Worm (Caenorhabditis elegans) whole organism, L1 larva: ENCODE measurements around the gene ZC155.2.

Source experiments
- C04F5.9 ChIP-seq: sonication (generic microtip); optimal IDR thresholded peaks from 2 replicates; lab custom pipeline; 2016; ENCODE audit warnings: missing genetic modification characterization, missing compliant biosample characterization
- C16A3.4 ChIP-seq: fragments of 150-350 bp; optimal IDR thresholded peaks from 2 replicates; lab custom pipeline; 2014; ENCODE audit warnings: missing biosample characterization, missing genetic modification characterization
- C34B4.2 ChIP-seq: sonication (generic microtip); optimal IDR thresholded peaks from 2 replicates; lab custom pipeline; 2017; ENCODE audit warnings: mild to moderate bottlenecking, missing genetic modification characterization, missing compliant biosample characterization
- F16B12.6 ChIP-seq: fragments of 150-350 bp; optimal IDR thresholded peaks from 2 replicates; lab custom pipeline; 2014; ENCODE audit warnings: missing biosample characterization, missing genetic modification characterization
- Y116A8C.19 ChIP-seq: sonication (generic microtip); optimal IDR thresholded peaks from 2 replicates; lab custom pipeline; 2016; ENCODE audit warnings: missing compliant biosample characterization, missing genetic modification characterization, borderline replicate concordance
- aha-1 ChIP-seq: fragments of 150-350 bp; optimal IDR thresholded peaks from 2 replicates; lab custom pipeline; 2014; ENCODE audit warnings: missing biosample characterization, missing genetic modification characterization
- alr-1 ChIP-seq: fragments of 200-800 bp; sonication (Bioruptor generic); optimal IDR thresholded peaks from 2 replicates; lab custom pipeline; 2018; ENCODE audit warnings: borderline replicate concordance, mild to moderate bottlenecking, missing genetic modification characterization, missing compliant biosample characterization
- aly-2 ChIP-seq: fragments of 150-350 bp; optimal IDR thresholded peaks from 2 replicates; lab custom pipeline; 2014; ENCODE audit warnings: missing biosample characterization, missing genetic modification characterization
- blmp-1 ChIP-seq: fragments of 150-350 bp; optimal IDR thresholded peaks from 2 replicates; lab custom pipeline; 2014; ENCODE audit warnings: missing biosample characterization, missing genetic modification characterization
- ceh-88 ChIP-seq: fragments of 200-800 bp; sonication (Bioruptor generic); IDR thresholded peaks from 2 replicates; pipeline ENCODE4 v1.3.6; 2022; ENCODE audit warnings: missing genetic modification characterization, missing compliant biosample characterization
- ceh-90 ChIP-seq: sonication (generic microtip); optimal IDR thresholded peaks from 2 replicates; lab custom pipeline; 2016; ENCODE audit warnings: missing genetic modification characterization, missing compliant biosample characterization
- ces-1 ChIP-seq: fragments of 150-350 bp; optimal IDR thresholded peaks from 2 replicates; lab custom pipeline; 2014; ENCODE audit warnings: missing biosample characterization, missing genetic modification reagents, missing genetic modification characterization
- efl-3 ChIP-seq: fragments of 200-800 bp; sonication (Bioruptor generic); optimal IDR thresholded peaks from 2 replicates; lab custom pipeline; 2018; ENCODE audit warnings: mild to moderate bottlenecking, missing genetic modification characterization, missing compliant biosample characterization
- egl-27 ChIP-seq, 2 experiments: fragments of 150-350 bp in 1 of 2; sonication (generic microtip); optimal IDR thresholded peaks; 3 replicates each; lab custom pipeline; 2017 to 2018; ENCODE audit warnings: missing biosample characterization in 2 of 2, missing genetic modification characterization in 2 of 2, missing genetic modification reagents in 2 of 2
- elt-2 ChIP-seq: sonication (generic microtip); optimal IDR thresholded peaks from 2 replicates; lab custom pipeline; 2016; ENCODE audit warnings: missing genetic modification characterization, mild to moderate bottlenecking, inconsistent platforms, missing compliant biosample characterization, missing genetic modification reagents
- elt-3 ChIP-seq, 6 experiments: fragments of 150-350 bp in 1 of 6; sonication (generic microtip); optimal IDR thresholded peaks; 2 replicates each; lab custom pipeline; 2017 to 2018; ENCODE audit warnings: missing biosample characterization in 6 of 6, missing genetic modification characterization in 6 of 6, inconsistent platforms in 1 of 6
- ets-5 ChIP-seq: fragments of 200-800 bp; sonication (Bioruptor generic); IDR thresholded peaks from 2 replicates; pipeline ENCODE4 v1.3.6; 2022; ENCODE audit warnings: missing genetic modification characterization, missing compliant biosample characterization
- fkh-10 ChIP-seq: sonication (generic microtip); optimal IDR thresholded peaks from 2 replicates; lab custom pipeline; 2017; ENCODE audit warnings: missing biosample characterization, missing genetic modification reagents, missing genetic modification characterization
- fkh-4 ChIP-seq: sonication (generic microtip); optimal IDR thresholded peaks from 2 replicates; lab custom pipeline; 2016; ENCODE audit warnings: missing compliant biosample characterization, missing genetic modification characterization, borderline replicate concordance
- fos-1 ChIP-seq: fragments of 150-350 bp; optimal IDR thresholded peaks from 2 replicates; lab custom pipeline; 2014; ENCODE audit warnings: missing biosample characterization, missing genetic modification characterization
- hlh-4 ChIP-seq: sonication (generic microtip); optimal IDR thresholded peaks from 2 replicates; lab custom pipeline; 2016; ENCODE audit warnings: mild to moderate bottlenecking, missing genetic modification characterization, missing compliant biosample characterization
- isw-1 ChIP-seq: fragments of 200-800 bp; sonication (Bioruptor generic); IDR thresholded peaks from 2 replicates; pipeline ENCODE4 v1.3.6; 2022; ENCODE audit warnings: missing genetic modification characterization, missing compliant biosample characterization
- jun-1 ChIP-seq: fragments of 150-350 bp; optimal IDR thresholded peaks from 2 replicates; lab custom pipeline; 2014; ENCODE audit warnings: missing biosample characterization, missing genetic modification reagents, missing genetic modification characterization
- lin-15B ChIP-seq: fragments of 150-350 bp; sonication (generic microtip); optimal IDR thresholded peaks from 3 replicates; lab custom pipeline; 2014; ENCODE audit warnings: missing biosample characterization, missing genetic modification characterization
- lir-3 ChIP-seq: sonication (generic microtip); optimal IDR thresholded peaks from 2 replicates; lab custom pipeline; 2016; ENCODE audit warnings: mild to moderate bottlenecking, missing genetic modification characterization, moderate library complexity, missing compliant biosample characterization; ENCODE audit not compliant: poor library complexity
- lsy-2 ChIP-seq, 2 experiments: fragments of 150-350 bp; optimal IDR thresholded peaks; 2 replicates each; lab custom pipeline; 2014; ENCODE audit warnings: missing biosample characterization in 2 of 2, missing genetic modification characterization in 2 of 2
- mab-9 ChIP-seq: fragments of 200-800 bp; sonication (Bioruptor generic); IDR thresholded peaks from 2 replicates; pipeline ENCODE4 v1.3.6; 2022; ENCODE audit warnings: missing genetic modification reagents, missing genetic modification characterization, missing compliant biosample characterization
- mdl-1 ChIP-seq, 2 experiments: fragments of 150-350 bp; optimal IDR thresholded peaks; 2 replicates each; lab custom pipeline; 2014 to 2017; ENCODE audit warnings: missing biosample characterization in 2 of 2, missing genetic modification characterization in 2 of 2, inconsistent platforms in 1 of 2
- mef-2 ChIP-seq: fragments of 150-350 bp; optimal IDR thresholded peaks from 2 replicates; lab custom pipeline; 2014; ENCODE audit warnings: missing biosample characterization, missing genetic modification characterization
- mep-1 ChIP-seq: fragments of 150-350 bp; optimal IDR thresholded peaks from 2 replicates; lab custom pipeline; 2014; ENCODE audit warnings: missing biosample characterization, missing genetic modification characterization
- nhr-12 ChIP-seq: sonication (generic microtip); optimal IDR thresholded peaks from 2 replicates; lab custom pipeline; 2017; ENCODE audit warnings: missing biosample characterization, missing genetic modification characterization
- nhr-19 ChIP-seq: fragments of 200-800 bp; sonication (Bioruptor generic); conservative IDR thresholded peaks from 2 replicates; pipeline ENCODE4 v1.3.6; 2022; ENCODE audit warnings: missing genetic modification characterization, missing compliant biosample characterization
- nhr-47 ChIP-seq: sonication (generic microtip); optimal IDR thresholded peaks from 2 replicates; lab custom pipeline; 2016; ENCODE audit warnings: mild to moderate bottlenecking, missing genetic modification characterization, moderate library complexity, missing compliant biosample characterization
- nhr-90 ChIP-seq: sonication (generic microtip); optimal IDR thresholded peaks from 2 replicates; lab custom pipeline; 2016; ENCODE audit warnings: mild to moderate bottlenecking, missing genetic modification characterization, missing compliant biosample characterization; ENCODE audit not compliant: poor library complexity
- pag-3 ChIP-seq: sonication (generic microtip); optimal IDR thresholded peaks from 2 replicates; lab custom pipeline; 2017; ENCODE audit warnings: missing genetic modification characterization, mild to moderate bottlenecking, missing compliant biosample characterization, antibody characterized with exemption, borderline replicate concordance; ENCODE audit not compliant: insufficient read depth
- pax-3 ChIP-seq: fragments of 200-800 bp; sonication (Bioruptor generic); optimal IDR thresholded peaks from 2 replicates; lab custom pipeline; 2018; ENCODE audit warnings: mild to moderate bottlenecking, missing genetic modification characterization, moderate library complexity, missing compliant biosample characterization
- snu-23 ChIP-seq: sonication (generic microtip); optimal IDR thresholded peaks from 2 replicates; lab custom pipeline; 2016; ENCODE audit warnings: missing genetic modification characterization, missing compliant biosample characterization
- sox-4 ChIP-seq: sonication (generic microtip); optimal IDR thresholded peaks from 2 replicates; lab custom pipeline; 2016; ENCODE audit warnings: missing genetic modification characterization, missing compliant biosample characterization
- sptf-1 ChIP-seq: fragments of 150-350 bp; optimal IDR thresholded peaks from 2 replicates; lab custom pipeline; 2014; ENCODE audit warnings: missing biosample characterization, missing genetic modification characterization
- sup-37 ChIP-seq: fragments of 200-800 bp; sonication (Bioruptor generic); optimal IDR thresholded peaks from 2 replicates; lab custom pipeline; 2018; ENCODE audit warnings: mild to moderate bottlenecking, missing genetic modification characterization, missing compliant biosample characterization
- tlp-1 ChIP-seq: fragments of 150-350 bp; optimal IDR thresholded peaks from 2 replicates; lab custom pipeline; 2014; ENCODE audit warnings: missing biosample characterization, missing genetic modification characterization
- unc-130 ChIP-seq: fragments of 150-350 bp; optimal IDR thresholded peaks from 2 replicates; lab custom pipeline; 2017; ENCODE audit warnings: missing biosample characterization, missing genetic modification characterization, inconsistent platforms
- unc-30 ChIP-seq: sonication (generic microtip); optimal IDR thresholded peaks from 2 replicates; lab custom pipeline; 2017; ENCODE audit warnings: missing biosample characterization, missing genetic modification characterization
- unc-98 ChIP-seq: fragments of 200-800 bp; sonication (Bioruptor generic); IDR thresholded peaks from 2 replicates; pipeline ENCODE4 v1.3.6; 2022; ENCODE audit warnings: missing genetic modification characterization, missing compliant biosample characterization

ZC155.2 gene

DNA sequence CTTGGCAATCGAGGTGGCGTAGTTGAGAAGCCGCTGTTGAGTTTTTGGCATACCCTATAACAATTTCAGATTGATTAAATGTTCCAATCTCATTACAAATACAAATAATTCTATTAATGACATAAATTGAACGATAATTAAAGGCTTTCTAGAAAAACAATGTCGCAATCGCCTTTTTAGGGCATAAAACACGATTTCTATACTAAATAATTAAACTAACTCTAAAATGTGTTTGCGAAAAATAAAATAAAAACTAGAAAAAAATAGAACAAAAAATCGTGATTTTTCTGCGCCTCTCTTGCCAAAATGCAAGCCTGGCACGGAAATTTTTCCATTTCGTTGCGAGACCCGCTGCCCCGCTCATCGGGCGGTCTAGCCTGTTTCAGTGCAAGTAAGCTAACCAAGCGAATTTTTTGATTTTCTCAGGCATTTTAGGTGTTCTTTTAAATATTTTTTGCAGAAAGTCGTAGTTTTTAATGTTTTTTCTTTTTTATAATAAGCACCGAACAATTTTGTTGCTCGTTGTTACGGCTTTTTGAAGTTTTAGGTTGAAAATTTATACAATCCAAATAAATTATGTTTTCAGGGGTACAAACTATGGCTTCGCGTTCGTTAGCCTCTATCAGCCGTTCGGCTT, 9.2 kb downstream of the ZC155.2 start, which contains the start of the genes C34E10.12, C34E10.10 and atp-2 (continued):
- TF ChIP-seq isw-1 (peak; percentile 90), unc-130 (peak; percentile 87), F16B12.6 (tag; lab: Kevin White, UChicago) (peak; percentile 55), sup-37 (no peak), ces-1 (no peak), sox-4 (tag; lab: Kevin White, UChicago) (peak; percentile 48), tlp-1 (tag; lab: Kevin White, UChicago) (no peak), egl-27 (tag; optimal IDR thresholded peaks at IDR 0.05; lab: Kevin White, UChicago) (no peak), nhr-19 (GFP tag; lab: Robert Waterston, UW) (peak; percentile 87), aha-1 (peak; percentile 59), fos-1 (tag; lab: Kevin White, UChicago) (peak; percentile 65), lin-15B (tag; lab: Kevin White, UChicago) (peak; percentile 88), efl-3 (GFP tag; lab: Kevin White, UChicago) (no peak), C16A3.4 (tag; lab: Kevin White, UChicago) (peak; percentile 97), alr-1 (tag; lab: Kevin White, UChicago) (no peak), mdl-1 (tag; optimal IDR thresholded peaks at IDR 0.05; lab: Kevin White, UChicago) (peak in 1 of 2 experiments; percentile 66), hlh-4 (tag; lab: Kevin White, UChicago) (no peak), jun-1 (peak; percentile 73), unc-30 (no peak), nhr-90 (tag; lab: Kevin White, UChicago) (peak; percentile 85), lsy-2 (tag; optimal IDR thresholded peaks at IDR 0.05; lab: Kevin White, UChicago) (peak; percentile 90 to 94), ets-5 (GFP tag; lab: Robert Waterston, UW) (no peak), ceh-90 (tag; lab: Kevin White, UChicago) (peak; percentile 31), C04F5.9 (tag; lab: Kevin White, UChicago) (peak; percentile 61), snu-23 (peak; percentile 95), aly-2 (tag; lab: Kevin White, UChicago) (peak; percentile 70), mef-2 (tag; lab: Kevin White, UChicago) (peak; percentile 76), elt-2 (tag; lab: Kevin White, UChicago) (no peak), lir-3 (tag; lab: Kevin White, UChicago) (peak; percentile 80), nhr-12 (tag; lab: Kevin White, UChicago) (no peak), elt-3 (tag; optimal IDR thresholded peaks at IDR 0.05; lab: Kevin White, UChicago) (peak in 3 of 6 experiments; percentile 44 to 89 (median 77)), blmp-1 (peak; percentile 59), Y116A8C.19 (tag; lab: Kevin White, UChicago) (no peak), fkh-10 (GFP tag; lab: Kevin White, UChicago) (peak; percentile 60), mep-1 (tag; lab: Kevin White, UChicago) (peak; percentile 83), C34B4.2 (tag; lab: Kevin White, UChicago) (peak; percentile 99), sptf-1 (no peak), pax-3 (peak; percentile 63), pag-3 (no peak), fkh-4 (tag; lab: Kevin White, UChicago) (no peak), nhr-47 (tag; lab: Kevin White, UChicago) (peak; percentile 89), mab-9 (GFP tag; lab: Robert Waterston, UW) (peak; percentile 38; the same call in 1 of the 2 replicates), unc-98 (no peak), ceh-88 (peak; percentile 48)
